Worm (Caenorhabditis elegans) whole organism, young adult: ENCODE results near the gene grsp-3.

Source experiments
- B0035.1 ChIP-seq: sonication (generic microtip); optimal IDR thresholded peaks from 2 replicates; lab custom pipeline; 2016; ENCODE audit warnings: missing genetic modification characterization, mild to moderate bottlenecking, missing compliant biosample characterization, missing genotype, missing genetic modification reagents
- B0261.1 ChIP-seq: sonication (generic microtip); optimal IDR thresholded peaks from 2 replicates; lab custom pipeline; 2016; ENCODE audit warnings: mild to moderate bottlenecking, missing genetic modification characterization, moderate library complexity, missing compliant biosample characterization
- C17E4.6 ChIP-seq: fragments of 200-800 bp; sonication (Bioruptor generic); IDR thresholded peaks from 2 replicates; pipeline ENCODE4 v1.3.6; 2022; ENCODE audit warnings: missing genetic modification reagents, missing genetic modification characterization, missing compliant biosample characterization
- F10E7.11 ChIP-seq: sonication (generic microtip); optimal IDR thresholded peaks from 2 replicates; lab custom pipeline; 2017; ENCODE audit warnings: mild to moderate bottlenecking, missing genetic modification characterization, moderate library complexity, missing compliant biosample characterization
- F39B2.1 ChIP-seq: fragments of 200-800 bp; sonication (Bioruptor generic); IDR thresholded peaks from 2 replicates; pipeline ENCODE4 v1.3.6; 2022; ENCODE audit warnings: missing genetic modification reagents, missing genetic modification characterization, missing compliant biosample characterization
- K11D2.4 ChIP-seq: fragments of 200-800 bp; sonication (Bioruptor generic); IDR thresholded peaks from 2 replicates; pipeline ENCODE4 v1.3.6; 2022; ENCODE audit warnings: missing genetic modification reagents, missing genetic modification characterization, missing compliant biosample characterization
- T07F8.4 ChIP-seq: sonication (generic microtip); optimal IDR thresholded peaks from 2 replicates; lab custom pipeline; 2016; ENCODE audit warnings: mild to moderate bottlenecking, missing genetic modification characterization, moderate library complexity, missing compliant biosample characterization
- Y53F4B.3 ChIP-seq: fragments of 200-800 bp; sonication (Bioruptor generic); IDR thresholded peaks from 2 replicates; pipeline ENCODE4 v1.3.6; 2022; ENCODE audit warnings: missing genetic modification reagents, missing genetic modification characterization, missing compliant biosample characterization
- Y56A3A.18 ChIP-seq: fragments of 200-800 bp; sonication (Bioruptor generic); IDR thresholded peaks from 2 replicates; pipeline ENCODE4 v1.3.6; 2022; ENCODE audit warnings: missing genetic modification reagents, missing genetic modification characterization, missing compliant biosample characterization
- Y79H2A.3 ChIP-seq: fragments of 200-800 bp; sonication (Bioruptor generic); conservative IDR thresholded peaks from 2 replicates; pipeline ENCODE4 v1.3.6; 2022; ENCODE audit warnings: missing genetic modification reagents, missing genetic modification characterization, missing compliant biosample characterization
- Y95B8A.8 ChIP-seq: fragments of 200-800 bp; sonication (Bioruptor generic); IDR thresholded peaks from 2 replicates; pipeline ENCODE4 v1.3.6; 2022; ENCODE audit warnings: missing genetic modification reagents, missing genetic modification characterization, missing compliant biosample characterization
- aptf-2 ChIP-seq: fragments of 200-800 bp; sonication (Bioruptor generic); conservative IDR thresholded peaks from 2 replicates; pipeline ENCODE4 v1.3.6; 2022; ENCODE audit warnings: missing genetic modification reagents, missing genetic modification characterization, missing compliant biosample characterization
- attf-5 ChIP-seq: fragments of 200-800 bp; sonication (Bioruptor generic); optimal IDR thresholded peaks from 2 replicates; lab custom pipeline; 2018; ENCODE audit warnings: mild to moderate bottlenecking, missing genetic modification characterization, missing compliant biosample characterization
- attf-6 ChIP-seq: fragments of 200-800 bp; sonication (Bioruptor generic); IDR thresholded peaks from 2 replicates; pipeline ENCODE4 v1.3.6; 2022; ENCODE audit warnings: missing genetic modification reagents, missing genetic modification characterization, missing compliant biosample characterization
- bed-2 ChIP-seq: fragments of 200-800 bp; sonication (Bioruptor generic); IDR thresholded peaks from 2 replicates; pipeline ENCODE4 v1.3.6; 2022; ENCODE audit warnings: missing genetic modification reagents, missing genetic modification characterization, missing compliant biosample characterization
- cebp-2 ChIP-seq: fragments of 200-800 bp; sonication (Bioruptor generic); IDR thresholded peaks from 2 replicates; pipeline ENCODE4 v1.3.6; 2022; ENCODE audit warnings: missing genetic modification characterization, missing compliant biosample characterization
- ceh-27 ChIP-seq: fragments of 200-800 bp; sonication (Bioruptor generic); optimal IDR thresholded peaks from 2 replicates; lab custom pipeline; 2018; ENCODE audit warnings: mild to moderate bottlenecking, missing genetic modification characterization, moderate library complexity, missing compliant biosample characterization
- ceh-91 ChIP-seq: fragments of 200-800 bp; sonication (Bioruptor generic); IDR thresholded peaks from 2 replicates; pipeline ENCODE4 v1.3.6; 2022; ENCODE audit warnings: missing genetic modification reagents, missing genetic modification characterization, missing compliant biosample characterization
- die-1 ChIP-seq: sonication (generic microtip); optimal IDR thresholded peaks from 2 replicates; lab custom pipeline; 2016; ENCODE audit warnings: missing genotype, mild to moderate bottlenecking, missing genetic modification characterization, missing compliant biosample characterization
- dox-1 ChIP-seq: fragments of 200-800 bp; sonication (Bioruptor generic); IDR thresholded peaks from 2 replicates; pipeline ENCODE4 v1.3.6; 2022; ENCODE audit warnings: missing genetic modification reagents, missing genetic modification characterization, missing compliant biosample characterization
- egl-18 ChIP-seq: fragments of 200-800 bp; sonication (Bioruptor generic); IDR thresholded peaks from 2 replicates; pipeline ENCODE4 v1.3.6; 2022; ENCODE audit warnings: missing genetic modification reagents, missing genetic modification characterization, missing compliant biosample characterization
- egl-44 ChIP-seq: fragments of 200-800 bp; sonication (Bioruptor generic); IDR thresholded peaks from 2 replicates; pipeline ENCODE4 v1.3.6; 2022; ENCODE audit warnings: missing genetic modification reagents, missing genetic modification characterization, missing compliant biosample characterization
- egrh-3 ChIP-seq: fragments of 200-800 bp; sonication (Bioruptor generic); IDR thresholded peaks from 2 replicates; pipeline ENCODE4 v1.3.6; 2022; ENCODE audit warnings: missing genetic modification reagents, missing genetic modification characterization, missing compliant biosample characterization
- fkh-3 ChIP-seq: sonication (generic microtip); optimal IDR thresholded peaks from 2 replicates; lab custom pipeline; 2016; ENCODE audit warnings: mild to moderate bottlenecking, missing genetic modification characterization, missing compliant biosample characterization
- hmg-1.2 ChIP-seq: fragments of 200-800 bp; sonication (Bioruptor generic); IDR thresholded peaks from 2 replicates; pipeline ENCODE4 v1.3.6; 2022; ENCODE audit warnings: missing genetic modification reagents, missing genetic modification characterization, missing compliant biosample characterization
- hmg-20 ChIP-seq: fragments of 200-800 bp; sonication (Bioruptor generic); IDR thresholded peaks from 2 replicates; pipeline ENCODE4 v1.3.6; 2022; ENCODE audit warnings: missing genetic modification reagents, missing genetic modification characterization, missing compliant biosample characterization
- lin-40 ChIP-seq: sonication (generic microtip); optimal IDR thresholded peaks from 2 replicates; lab custom pipeline; 2016; ENCODE audit warnings: missing genetic modification characterization, mild to moderate bottlenecking, missing compliant biosample characterization, missing genotype, missing genetic modification reagents
- madf-3 ChIP-seq: fragments of 200-800 bp; sonication (Bioruptor generic); IDR thresholded peaks from 2 replicates; pipeline ENCODE4 v1.3.6; 2022; ENCODE audit warnings: missing genetic modification reagents, missing genetic modification characterization, missing compliant biosample characterization
- mel-28 ChIP-seq: sonication (generic microtip); optimal IDR thresholded peaks from 2 replicates; lab custom pipeline; 2016; ENCODE audit warnings: borderline replicate concordance, mild to moderate bottlenecking, missing genetic modification characterization, missing compliant biosample characterization
- mes-4 ChIP-seq: sonication (generic microtip); optimal IDR thresholded peaks from 2 replicates; lab custom pipeline; 2016; ENCODE audit warnings: missing genotype, missing genetic modification characterization, missing compliant biosample characterization
- mxl-1 ChIP-seq: sonication (generic microtip); optimal IDR thresholded peaks from 2 replicates; lab custom pipeline; 2016; ENCODE audit warnings: missing genetic modification characterization, missing compliant biosample characterization
- nhr-120 ChIP-seq: fragments of 200-800 bp; sonication (Bioruptor generic); IDR thresholded peaks from 2 replicates; pipeline ENCODE4 v1.3.6; 2022; ENCODE audit warnings: missing genetic modification characterization, missing compliant biosample characterization
- pbrm-1 ChIP-seq: fragments of 200-800 bp; sonication (Bioruptor generic); IDR thresholded peaks from 2 replicates; pipeline ENCODE4 v1.3.6; 2022; ENCODE audit warnings: missing genetic modification reagents, missing genetic modification characterization, missing compliant biosample characterization
- pha-4 ChIP-seq: fragments of 150-350 bp; sonication (generic microtip); optimal IDR thresholded peaks from 2 replicates; lab custom pipeline; 2014; ENCODE audit warnings: missing biosample characterization, missing genetic modification reagents, missing genetic modification characterization
- rcor-1 ChIP-seq: fragments of 200-800 bp; sonication (Bioruptor generic); IDR thresholded peaks from 2 replicates; pipeline ENCODE4 v1.3.6; 2022; ENCODE audit warnings: missing genetic modification reagents, missing genetic modification characterization, missing compliant biosample characterization
- rec-8 ChIP-seq, 2 experiments: sonication (generic microtip); optimal IDR thresholded peaks; 2 replicates each; lab custom pipeline; 2016; ENCODE audit warnings: mild to moderate bottlenecking in 2 of 2, missing genetic modification characterization in 2 of 2, missing genetic modification reagents in 2 of 2, missing genotype in 2 of 2, missing biosample characterization in 1 of 2, missing compliant biosample characterization in 1 of 2, moderate library complexity in 1 of 2
- repo-1 ChIP-seq: sonication (generic microtip); optimal IDR thresholded peaks from 2 replicates; lab custom pipeline; 2017; ENCODE audit warnings: mild to moderate bottlenecking, missing genetic modification characterization, missing compliant biosample characterization
- sdz-38 ChIP-seq: sonication (generic microtip); optimal IDR thresholded peaks from 2 replicates; lab custom pipeline; 2016; ENCODE audit warnings: missing genotype, missing genetic modification characterization, missing compliant biosample characterization
- snpc-1.1 ChIP-seq: sonication (generic microtip); optimal IDR thresholded peaks from 2 replicates; lab custom pipeline; 2017; ENCODE audit warnings: missing genetic modification characterization, mild to moderate bottlenecking, missing compliant biosample characterization, antibody characterized with exemption, moderate library complexity, missing genotype, missing genetic modification reagents; ENCODE audit not compliant: insufficient read depth
- snpc-1.3 ChIP-seq: sonication (generic microtip); optimal IDR thresholded peaks from 2 replicates; lab custom pipeline; 2017; ENCODE audit warnings: missing genetic modification characterization, mild to moderate bottlenecking, missing compliant biosample characterization, antibody characterized with exemption, moderate library complexity, missing genotype, missing genetic modification reagents; ENCODE audit not compliant: insufficient read depth
- snpc-3.4 ChIP-seq: sonication (generic microtip); optimal IDR thresholded peaks from 2 replicates; lab custom pipeline; 2017; ENCODE audit warnings: missing genetic modification characterization, mild to moderate bottlenecking, missing compliant biosample characterization, antibody characterized with exemption, moderate library complexity, missing genotype, missing genetic modification reagents
- sptf-2 ChIP-seq: fragments of 200-800 bp; sonication (Bioruptor generic); optimal IDR thresholded peaks from 2 replicates; lab custom pipeline; 2018; ENCODE audit warnings: mild to moderate bottlenecking, missing genetic modification characterization, missing compliant biosample characterization
- tbx-9 ChIP-seq: sonication (generic microtip); optimal IDR thresholded peaks from 2 replicates; lab custom pipeline; 2016; ENCODE audit warnings: borderline replicate concordance, missing genetic modification characterization, inconsistent platforms, missing compliant biosample characterization
- unc-62 ChIP-seq: fragments of 150-350 bp; optimal IDR thresholded peaks from 2 replicates; lab custom pipeline; 2014; ENCODE audit warnings: missing biosample characterization, missing genetic modification reagents, missing genetic modification characterization
- zfh-2 ChIP-seq: fragments of 200-800 bp; sonication (Bioruptor generic); conservative IDR thresholded peaks from 2 replicates; pipeline ENCODE4 v1.3.6; 2022; ENCODE audit warnings: missing genetic modification reagents, missing genetic modification characterization, missing compliant biosample characterization
- ztf-18 ChIP-seq: sonication (generic microtip); optimal IDR thresholded peaks from 2 replicates; lab custom pipeline; 2016; ENCODE audit warnings: missing genotype, mild to moderate bottlenecking, missing genetic modification characterization, missing compliant biosample characterization
- ztf-22 ChIP-seq: fragments of 200-800 bp; sonication (Bioruptor generic); optimal IDR thresholded peaks from 2 replicates; lab custom pipeline; 2018; ENCODE audit warnings: mild to moderate bottlenecking, missing genetic modification characterization, moderate library complexity, missing compliant biosample characterization
- ztf-26 ChIP-seq: sonication (generic microtip); optimal IDR thresholded peaks from 2 replicates; lab custom pipeline; 2017; ENCODE audit warnings: missing genetic modification characterization, missing compliant biosample characterization

Gene grsp-3

ce11 chrIV:7149020-7149601 is 17.4 kb upstream of the grsp-3 start, which contains the start of gene C34D4.4 (continued):
- TF ChIP-seq egrh-3 (no peak), Y79H2A.3 (GFP tag; lab: Robert Waterston, UW) (no peak), sptf-2 (GFP tag; lab: Kevin White, UChicago) (no peak), rec-8 (tag; optimal IDR thresholded peaks at IDR 0.05; lab: Kevin White, UChicago) (no peak), snpc-1.1 (tag; lab: Kevin White, UChicago) (no peak), ceh-27 (no peak), hmg-20 (GFP tag; lab: Robert Waterston, UW) (no peak), zfh-2 (GFP tag; lab: Robert Waterston, UW) (no peak), rcor-1 (GFP tag; lab: Robert Waterston, UW) (no peak), hmg-1.2 (GFP tag; lab: Robert Waterston, UW) (peak; percentile 14; the same call in 1 of the 2 replicates), fkh-3 (tag; lab: Kevin White, UChicago) (no peak), Y53F4B.3 (no peak), tbx-9 (tag; lab: Kevin White, UChicago) (no peak), snpc-3.4 (tag; lab: Kevin White, UChicago) (no peak), T07F8.4 (tag; lab: Kevin White, UChicago) (no peak), attf-5 (GFP tag; lab: Kevin White, UChicago) (no peak), bed-2 (GFP tag; lab: Robert Waterston, UW) (no peak), dox-1 (peak; percentile 43; the same call in 1 of the 2 replicates), C17E4.6 (GFP tag; lab: Robert Waterston, UW) (no peak), unc-62 (GFP tag; lab: Kevin White, UChicago) (no peak), B0035.1 (no peak), ztf-26 (tag; lab: Kevin White, UChicago) (no peak), mxl-1 (no peak), F39B2.1 (GFP tag; lab: Robert Waterston, UW) (no peak), K11D2.4 (GFP tag; lab: Robert Waterston, UW) (no peak), mes-4 (tag; lab: Kevin White, UChicago) (no peak), snpc-1.3 (tag; lab: Kevin White, UChicago) (no peak), pha-4 (no peak), ztf-18 (no peak), nhr-120 (no peak), mel-28 (tag; lab: Kevin White, UChicago) (no peak), egl-18 (GFP tag; lab: Robert Waterston, UW) (no peak), ztf-22 (GFP tag; lab: Kevin White, UChicago) (no peak), attf-6 (GFP tag; lab: Robert Waterston, UW) (no peak), egl-44 (GFP tag; lab: Robert Waterston, UW) (no peak), aptf-2 (GFP tag; lab: Robert Waterston, UW) (peak; percentile 93), Y56A3A.18 (GFP tag; lab: Robert Waterston, UW) (no peak), sdz-38 (tag; lab: Kevin White, UChicago) (no peak), die-1 (tag; lab: Kevin White, UChicago) (no peak), repo-1 (no peak), Y95B8A.8 (no peak), cebp-2 (GFP tag; lab: Robert Waterston, UW) (no peak), madf-3 (GFP tag; lab: Robert Waterston, UW) (no peak), lin-40 (tag; lab: Kevin White, UChicago) (no peak), F10E7.11 (tag; lab: Kevin White, UChicago) (no peak), ceh-91 (GFP tag; lab: Robert Waterston, UW) (peak; percentile 52), B0261.1 (tag; lab: Kevin White, UChicago) (no peak), pbrm-1 (GFP tag; lab: Robert Waterston, UW) (0 out of 2 replicates have a peak, but pooled peaks have one; percentile 21)
